Fruit fly (Drosophila melanogaster) whole organism, embryonic: ENCODE measurements around the gene CG31157.

Experiments
- ATbp ChIP-seq: fragments of 200-800 bp; sonication (Bioruptor generic); optimal IDR thresholded peaks from 2 replicates; lab custom pipeline; 2017; ENCODE audit warnings: missing biosample characterization, mild to moderate bottlenecking, missing genetic modification characterization, missing genetic modification reagents
- B-H2 ChIP-seq: fragments of 200-800 bp; sonication (Bioruptor generic); optimal IDR thresholded peaks from 2 replicates; lab custom pipeline; 2018; ENCODE audit warnings: missing biosample characterization, mild to moderate bottlenecking, missing genetic modification characterization
- CG10321 ChIP-seq: fragments of 200-800 bp; sonication (Bioruptor generic); IDR thresholded peaks from 2 replicates; pipeline ENCODE4 v1.3.6; 2022; ENCODE audit warnings: missing biosample characterization, missing genetic modification characterization
- CG10959 ChIP-seq: fragments of 200-800 bp; sonication (Bioruptor generic); IDR thresholded peaks from 2 replicates; pipeline ENCODE4 v1.3.6; 2022; ENCODE audit warnings: missing biosample characterization, missing genetic modification characterization
- CG11247 ChIP-seq: fragments of 200-800 bp; sonication (Bioruptor generic); IDR thresholded peaks from 2 replicates; pipeline ENCODE4 v1.3.6; 2022; ENCODE audit warnings: missing biosample characterization, missing genetic modification characterization
- CG16863 ChIP-seq: fragments of 200-800 bp; sonication (Bioruptor generic); optimal IDR thresholded peaks from 3 replicates; lab custom pipeline; 2016; ENCODE audit warnings: missing biosample characterization, missing genetic modification characterization
- CG17568 ChIP-seq: fragments of 200-800 bp; sonication (Bioruptor generic); optimal IDR thresholded peaks from 2 replicates; lab custom pipeline; 2018; ENCODE audit warnings: missing biosample characterization, mild to moderate bottlenecking, missing genetic modification characterization, moderate library complexity
- CG18262 ChIP-seq: fragments of 200-800 bp; optimal IDR thresholded peaks from 3 replicates; lab custom pipeline; 2019; ENCODE audit warnings: missing biosample characterization, mild to moderate bottlenecking, missing genetic modification characterization, moderate library complexity
- CG18619 ChIP-seq: fragments of 200-800 bp; sonication (Bioruptor generic); optimal IDR thresholded peaks from 3 replicates; lab custom pipeline; 2017; ENCODE audit warnings: missing biosample characterization, mild to moderate bottlenecking, missing genetic modification characterization
- CG3163 ChIP-seq: fragments of 200-800 bp; sonication (Bioruptor generic); optimal IDR thresholded peaks from 3 replicates; lab custom pipeline; 2016; ENCODE audit warnings: missing biosample characterization, missing genetic modification characterization
- CG4328 ChIP-seq: fragments of 200-800 bp; sonication (Bioruptor generic); optimal IDR thresholded peaks from 3 replicates; lab custom pipeline; 2017; ENCODE audit warnings: missing biosample characterization, missing genetic modification reagents, missing genetic modification characterization
- CG4424 ChIP-seq: fragments of 200-800 bp; sonication (Bioruptor generic); optimal IDR thresholded peaks from 3 replicates; lab custom pipeline; 2016; ENCODE audit warnings: missing biosample characterization, missing genetic modification characterization
- CG7928 ChIP-seq: fragments of 200-800 bp; sonication (Bioruptor generic); optimal IDR thresholded peaks from 2 replicates; lab custom pipeline; 2017; ENCODE audit warnings: missing biosample characterization, mild to moderate bottlenecking, missing genetic modification characterization
- CG9797 ChIP-seq: fragments of 200-800 bp; sonication (Bioruptor generic); optimal IDR thresholded peaks from 3 replicates; lab custom pipeline; 2018; ENCODE audit warnings: missing biosample characterization, mild to moderate bottlenecking, missing genetic modification characterization
- CoRest ChIP-seq: fragments of 200-800 bp; sonication (Bioruptor generic); optimal IDR thresholded peaks from 3 replicates; lab custom pipeline; 2018; ENCODE audit warnings: missing biosample characterization, mild to moderate bottlenecking, missing genetic modification characterization, moderate library complexity
- Dll ChIP-seq: fragments of 200-800 bp; sonication (Bioruptor generic); IDR thresholded peaks from 4 replicates; pipeline ENCODE4 v1.3.6; 2022; ENCODE audit warnings: missing biosample characterization, missing genetic modification characterization; ENCODE audit not compliant: partially characterized antibody
- Elba2 ChIP-seq: fragments of 200-800 bp; sonication (Bioruptor generic); optimal IDR thresholded peaks from 3 replicates; lab custom pipeline; 2016; ENCODE audit warnings: missing biosample characterization, missing genetic modification characterization
- Ets65A ChIP-seq: fragments of 200-800 bp; sonication (Bioruptor generic); peaks from one replicate; lab custom pipeline; 2016; ENCODE audit warnings: missing biosample characterization, missing genetic modification characterization
- HLH3B ChIP-seq: fragments of 200-800 bp; sonication (Bioruptor generic); IDR thresholded peaks from 2 replicates; pipeline ENCODE4 v1.3.6; 2022; ENCODE audit warnings: missing biosample characterization, missing genetic modification characterization
- Hey ChIP-seq: fragments of 200-800 bp; sonication (Bioruptor generic); optimal IDR thresholded peaks from 3 replicates; lab custom pipeline; 2018; ENCODE audit warnings: missing biosample characterization, mild to moderate bottlenecking, missing genetic modification characterization
- Hmr ChIP-seq: fragments of 200-800 bp; sonication (Bioruptor generic); optimal IDR thresholded peaks from 3 replicates; lab custom pipeline; 2017; ENCODE audit warnings: mild to moderate bottlenecking, missing biosample characterization, missing genetic modification reagents, missing genetic modification characterization
- Hr3 ChIP-seq: fragments of 200-800 bp; sonication (Bioruptor generic); optimal IDR thresholded peaks from 3 replicates; lab custom pipeline; 2016; ENCODE audit warnings: missing biosample characterization, missing genetic modification characterization
- Hsf ChIP-seq: fragments of 200-800 bp; sonication (Bioruptor generic); optimal IDR thresholded peaks from 3 replicates; lab custom pipeline; 2016; ENCODE audit warnings: missing biosample characterization, missing genetic modification characterization
- Lhr ChIP-seq: fragments of 200-800 bp; sonication (Bioruptor generic); optimal IDR thresholded peaks from 3 replicates; lab custom pipeline; 2017; ENCODE audit warnings: mild to moderate bottlenecking, missing biosample characterization, missing genetic modification reagents, missing genetic modification characterization
- NC2α ChIP-seq: fragments of 200-800 bp; sonication (Bioruptor generic); optimal IDR thresholded peaks from 2 replicates; lab custom pipeline; 2016; ENCODE audit warnings: missing biosample characterization, missing genetic modification characterization
- Nf-YA ChIP-seq: fragments of 200-800 bp; sonication (Bioruptor generic); IDR thresholded peaks from 2 replicates; pipeline ENCODE4 v1.3.6; 2022; ENCODE audit warnings: missing biosample characterization, missing genetic modification characterization
- Nf-YB ChIP-seq: fragments of 200-800 bp; sonication (Bioruptor generic); optimal IDR thresholded peaks from 3 replicates; lab custom pipeline; 2019; ENCODE audit warnings: missing biosample characterization, mild to moderate bottlenecking, missing genetic modification characterization, moderate library complexity
- Side ChIP-seq: fragments of 200-800 bp; sonication (Bioruptor generic); optimal IDR thresholded peaks from 2 replicates; lab custom pipeline; 2016; ENCODE audit warnings: missing biosample characterization, missing genetic modification characterization
- Sry-δ ChIP-seq: fragments of 200-800 bp; sonication (Bioruptor generic); optimal IDR thresholded peaks from 2 replicates; lab custom pipeline; 2016; ENCODE audit warnings: missing biosample characterization, missing genetic modification characterization
- TFAM ChIP-seq: fragments of 200-800 bp; sonication (Bioruptor generic); optimal IDR thresholded peaks from 2 replicates; lab custom pipeline; 2017; ENCODE audit warnings: missing biosample characterization, missing genetic modification characterization, inconsistent platforms
- Xbp1 ChIP-seq: fragments of 200-800 bp; sonication (Bioruptor generic); optimal IDR thresholded peaks from 3 replicates; lab custom pipeline; 2016; ENCODE audit warnings: missing biosample characterization, mild to moderate bottlenecking, missing genetic modification characterization
- ap ChIP-seq: fragments of 200-800 bp; sonication (Bioruptor generic); IDR thresholded peaks from 2 replicates; pipeline ENCODE4 v1.3.6; 2022; ENCODE audit warnings: missing biosample characterization, missing genetic modification characterization
- cad ChIP-seq: fragments of >200 bp; optimal IDR thresholded peaks from 2 replicates; lab custom pipeline; 2017; ENCODE audit warnings: missing biosample characterization, missing genetic modification characterization
- cwo ChIP-seq: fragments of 200-800 bp; sonication (Bioruptor generic); optimal IDR thresholded peaks from 3 replicates; lab custom pipeline; 2017; ENCODE audit warnings: missing biosample characterization, missing genetic modification characterization, mild to moderate bottlenecking, moderate library complexity, missing genetic modification reagents
- dati ChIP-seq: fragments of 200-800 bp; sonication (Bioruptor generic); IDR thresholded peaks from 2 replicates; pipeline ENCODE4 v1.3.6; 2022; ENCODE audit warnings: missing biosample characterization, missing genetic modification characterization
- disco-r ChIP-seq: fragments of 200-800 bp; sonication (Bioruptor generic); optimal IDR thresholded peaks from 2 replicates; lab custom pipeline; 2016; ENCODE audit warnings: missing biosample characterization, missing genetic modification characterization
- esg ChIP-seq: fragments of 200-800 bp; sonication (Bioruptor generic); conservative IDR thresholded peaks from 2 replicates; pipeline ENCODE4 v1.3.6; 2022; ENCODE audit warnings: missing biosample characterization, missing genetic modification characterization
- eyg ChIP-seq: fragments of 200-800 bp; sonication (Bioruptor generic); optimal IDR thresholded peaks from 3 replicates; lab custom pipeline; 2016; ENCODE audit warnings: missing biosample characterization, missing genetic modification characterization
- fd102C ChIP-seq: fragments of 200-800 bp; sonication (Bioruptor generic); optimal IDR thresholded peaks from 2 replicates; lab custom pipeline; 2018; ENCODE audit warnings: missing biosample characterization, mild to moderate bottlenecking, missing genetic modification characterization, moderate library complexity
- fd3F ChIP-seq: fragments of 200-800 bp; sonication (Bioruptor generic); optimal IDR thresholded peaks from 2 replicates; lab custom pipeline; 2018; ENCODE audit warnings: missing biosample characterization, mild to moderate bottlenecking, missing genetic modification characterization, moderate library complexity
- gt ChIP-seq: fragments of 200-800 bp; sonication (Bioruptor generic); IDR thresholded peaks from 2 replicates; pipeline ENCODE4 v1.3.6; 2022; ENCODE audit warnings: missing biosample characterization, missing genetic modification characterization
- kay ChIP-seq: fragments of 200-800 bp; sonication (Bioruptor generic); optimal IDR thresholded peaks from 2 replicates; lab custom pipeline; 2016; ENCODE audit warnings: missing biosample characterization, missing genetic modification characterization
- lov ChIP-seq, 2 experiments: fragments of 200-800 bp in 1 of 2; fragments of >200 bp in 1 of 2; sonication (Bioruptor generic) in 1 of 2; IDR thresholded peaks in 1 of 2; optimal IDR thresholded peaks in 1 of 2; 2 replicates in 1 of 2; 3 replicates in 1 of 2; pipeline versions ENCODE4 v1.3.6 to Lab custom; 2017 to 2022; ENCODE audit warnings: missing biosample characterization in 1 of 2, missing genetic modification characterization in 1 of 2
- odd ChIP-seq: fragments of 200-800 bp; sonication (Bioruptor generic); optimal IDR thresholded peaks from 2 replicates; lab custom pipeline; 2017; ENCODE audit warnings: missing biosample characterization, mild to moderate bottlenecking, missing genetic modification characterization
- otp ChIP-seq: fragments of 200-800 bp; sonication (Bioruptor generic); IDR thresholded peaks from 3 replicates; pipeline ENCODE4, ENCODE4 v1.3.6; 2022; ENCODE audit warnings: missing biosample characterization, missing genetic modification characterization
- pita ChIP-seq: fragments of 200-800 bp; sonication (Bioruptor generic); optimal IDR thresholded peaks from 2 replicates; lab custom pipeline; 2017; ENCODE audit warnings: missing biosample characterization, mild to moderate bottlenecking, missing genetic modification characterization
- repo ChIP-seq: fragments of 200-800 bp; sonication (Bioruptor generic); optimal IDR thresholded peaks from 2 replicates; lab custom pipeline; 2016; ENCODE audit warnings: missing biosample characterization, missing genetic modification characterization
- schlank ChIP-seq: fragments of 200-800 bp; sonication (Bioruptor generic); optimal IDR thresholded peaks from 2 replicates; lab custom pipeline; 2018; ENCODE audit warnings: missing biosample characterization, mild to moderate bottlenecking, missing genetic modification characterization
- seq ChIP-seq: fragments of 200-800 bp; sonication (Bioruptor generic); IDR thresholded peaks from 2 replicates; pipeline ENCODE4 v1.3.6; 2022; ENCODE audit warnings: missing biosample characterization, missing genetic modification characterization
- sim ChIP-seq: fragments of 200-800 bp; sonication (Bioruptor generic); IDR thresholded peaks from 2 replicates; pipeline ENCODE4 v1.3.6; 2022; ENCODE audit warnings: missing biosample characterization, missing genetic modification characterization
- tin ChIP-seq: fragments of 200-800 bp; sonication (Bioruptor generic); optimal IDR thresholded peaks from 3 replicates; lab custom pipeline; 2016; ENCODE audit warnings: missing biosample characterization, missing genetic modification characterization

The CG31157 gene

dm6 chr3R:13068022-13068421, 20.5 kb downstream of the CG31157 start (continued):
- TF ChIP-seq schlank (tag; lab: Kevin White, UChicago): peak; percentile 76
- no peak for TF ChIP-seq lov (optimal IDR thresholded peaks at IDR 0.05; lab: Kevin White, UChicago)
- peak; percentile 78; the same call in 2 of the 3 replicates for TF ChIP-seq lov (GFP tag; IDR thresholded peaks at IDR 0.05; lab: Robert Waterston, UW)
- no peak for TF ChIP-seq B-H2 (GFP tag; lab: Kevin White, UChicago)
- no peak for TF ChIP-seq pita (GFP tag; lab: Kevin White, UChicago)
- TF ChIP-seq CG7928: peak; percentile 55
- peak; percentile 46 for TF ChIP-seq Sry-δ (GFP tag; lab: Kevin White, UChicago)
- peak; percentile 92 for TF ChIP-seq odd
- peak; percentile 64 for TF ChIP-seq NC2α (GFP tag; lab: Kevin White, UChicago)
- peak; percentile 91 for TF ChIP-seq CG17568 (GFP tag; lab: Kevin White, UChicago)
- peak; percentile 77 for TF ChIP-seq cwo
- peak; percentile 83 for TF ChIP-seq CG18619
- TF ChIP-seq sim: peak; percentile 94
- peak; percentile 83 for TF ChIP-seq Hmr (GFP tag; lab: Kevin White, UChicago)
- 0 out of 2 replicates have a peak, but pooled peaks have one; percentile 28 for TF ChIP-seq CG10321 (GFP tag; lab: Robert Waterston, UW)
- TF ChIP-seq esg (GFP tag; lab: Robert Waterston, UW): no peak
- no peak for TF ChIP-seq ap (GFP tag; lab: Robert Waterston, UW)
- TF ChIP-seq Side (GFP tag; lab: Kevin White, UChicago): peak; percentile 73
- peak; percentile 86 for TF ChIP-seq CG18262 (tag; lab: Kevin White, UChicago)
- peak; percentile 52 for TF ChIP-seq CG3163 (GFP tag; lab: Kevin White, UChicago)
- peak; percentile 80; the same call in 2 of the 3 replicates for TF ChIP-seq otp
- peak; percentile 67 for TF ChIP-seq seq
- peak; percentile 91 for TF ChIP-seq TFAM (GFP tag; lab: Kevin White, UChicago)
- TF ChIP-seq CoRest (tag; lab: Kevin White, UChicago): peak; percentile 86
- TF ChIP-seq HLH3B: peak; percentile 83
- TF ChIP-seq dati (GFP tag; lab: Robert Waterston, UW): no peak
- TF ChIP-seq Dll (GFP tag; lab: Robert Waterston, UW): no peak
- peak; percentile 58 for TF ChIP-seq Hey
- TF ChIP-seq disco-r (GFP tag; lab: Kevin White, UChicago): peak; percentile 68
- TF ChIP-seq fd102C (GFP tag; lab: Kevin White, UChicago): peak; percentile 65
- TF ChIP-seq eyg (GFP tag; lab: Kevin White, UChicago): peak; percentile 66
- TF ChIP-seq Ets65A (GFP tag; lab: Kevin White, UChicago): no peak
- peak; percentile 81 for TF ChIP-seq repo
- TF ChIP-seq Elba2 (GFP tag; lab: Kevin White, UChicago): no peak
- TF ChIP-seq CG9797: peak; percentile 53
- peak; percentile 86 for TF ChIP-seq Lhr (GFP tag; lab: Kevin White, UChicago)
- no peak for TF ChIP-seq cad (GFP tag; lab: Kevin White, UChicago)
- peak; percentile 51 for TF ChIP-seq tin (GFP tag; lab: Kevin White, UChicago)
- TF ChIP-seq Nf-YA (GFP tag; lab: Robert Waterston, UW): peak; percentile 72
- TF ChIP-seq Xbp1 (GFP tag; lab: Kevin White, UChicago): peak; percentile 53
- TF ChIP-seq CG4424 (GFP tag; lab: Kevin White, UChicago): peak; percentile 78
- TF ChIP-seq CG4328: peak; percentile 70
- peak; percentile 75 for TF ChIP-seq CG10959 (GFP tag; lab: Robert Waterston, UW)
- TF ChIP-seq CG16863 (GFP tag; lab: Kevin White, UChicago): peak; percentile 77
- peak; percentile 80 for TF ChIP-seq Nf-YB (GFP tag; lab: Kevin White, UChicago)
- TF ChIP-seq ATbp: peak; percentile 99
- TF ChIP-seq kay (GFP tag; lab: Kevin White, UChicago): peak; percentile 75
- TF ChIP-seq gt (GFP tag; lab: Robert Waterston, UW): no peak
- TF ChIP-seq CG11247 (GFP tag; lab: Robert Waterston, UW): peak; percentile 64
- peak; percentile 58 for TF ChIP-seq Hr3 (GFP tag; lab: Kevin White, UChicago)
- peak; percentile 77 for TF ChIP-seq fd3F (GFP tag; lab: Kevin White, UChicago)
- TF ChIP-seq Hsf: peak; percentile 64
